Fruit fly (Drosophila melanogaster) Kc167 (cell line): ENCODE data around the gene mRpS31.

Experiments
- Myc ChIP-seq: fragments of >200 bp; optimal IDR thresholded peaks from 2 replicates; lab custom pipeline; 2017; ENCODE audit warnings: missing external identifiers
- ttk ChIP-seq: sonication (Bioruptor generic); optimal IDR thresholded peaks from 2 replicates; lab custom pipeline; 2017; ENCODE audit warnings: missing external identifiers

DNA sequence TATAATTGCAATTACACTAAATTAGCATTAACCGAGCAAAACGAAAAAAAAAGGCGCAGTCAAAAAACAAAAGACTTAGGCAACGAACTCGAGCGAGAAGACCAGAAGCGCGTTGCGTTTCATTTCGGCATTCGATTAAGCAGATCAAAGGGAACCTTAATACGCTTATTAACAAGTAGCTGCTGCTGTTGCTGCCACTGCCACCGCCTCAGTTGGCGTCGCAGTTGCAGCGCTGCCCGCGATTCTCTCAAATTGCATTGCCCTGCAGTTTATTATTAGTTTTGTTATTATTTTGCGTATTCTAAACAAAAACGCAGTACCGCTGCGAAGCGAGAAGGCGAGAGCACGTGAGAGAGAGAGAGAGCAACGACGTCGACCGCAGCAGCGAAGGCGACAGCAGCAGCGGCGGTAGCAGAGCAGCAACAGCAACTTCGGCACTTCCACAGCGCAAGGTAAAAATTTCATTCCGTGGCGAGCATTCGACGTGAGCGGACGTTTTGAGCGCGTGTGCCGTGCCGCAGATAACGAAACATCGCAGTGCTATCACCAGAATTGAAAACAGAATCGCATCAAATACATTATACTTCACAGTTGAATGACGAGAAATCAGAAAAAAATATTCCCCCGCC is 18.1 kb downstream of the mRpS31 start, which contains the start of gene Notum:
- no peak for TF ChIP-seq ttk
- TF ChIP-seq Myc (lab: Kevin White, UChicago): no peak
